Worm (Caenorhabditis elegans) whole organism, L1 larva: ENCODE data around the gene T12G3.11.

Source experiments
- aha-1 ChIP-seq: fragments of 150-350 bp; optimal IDR thresholded peaks from 2 replicates; lab custom pipeline; 2014; ENCODE audit warnings: missing biosample characterization, missing genetic modification characterization
- alr-1 ChIP-seq: fragments of 200-800 bp; sonication (Bioruptor generic); optimal IDR thresholded peaks from 2 replicates; lab custom pipeline; 2018; ENCODE audit warnings: borderline replicate concordance, mild to moderate bottlenecking, missing genetic modification characterization, missing compliant biosample characterization
- blmp-1 ChIP-seq: fragments of 150-350 bp; optimal IDR thresholded peaks from 2 replicates; lab custom pipeline; 2014; ENCODE audit warnings: missing biosample characterization, missing genetic modification characterization
- ceh-63 ChIP-seq: fragments of 200-800 bp; sonication (Bioruptor generic); optimal IDR thresholded peaks from 2 replicates; lab custom pipeline; 2018; ENCODE audit warnings: mild to moderate bottlenecking, missing genetic modification characterization, missing compliant biosample characterization
- ceh-8 ChIP-seq: fragments of 200-800 bp; sonication (Bioruptor generic); optimal IDR thresholded peaks from 2 replicates; lab custom pipeline; 2018; ENCODE audit warnings: mild to moderate bottlenecking, missing genetic modification characterization, moderate library complexity, missing compliant biosample characterization
- ceh-90 ChIP-seq: sonication (generic microtip); optimal IDR thresholded peaks from 2 replicates; lab custom pipeline; 2016; ENCODE audit warnings: missing genetic modification characterization, missing compliant biosample characterization
- ces-1 ChIP-seq: fragments of 150-350 bp; optimal IDR thresholded peaks from 2 replicates; lab custom pipeline; 2014; ENCODE audit warnings: missing biosample characterization, missing genetic modification reagents, missing genetic modification characterization
- efl-3 ChIP-seq: fragments of 200-800 bp; sonication (Bioruptor generic); optimal IDR thresholded peaks from 2 replicates; lab custom pipeline; 2018; ENCODE audit warnings: mild to moderate bottlenecking, missing genetic modification characterization, missing compliant biosample characterization
- egl-27 ChIP-seq, 2 experiments: fragments of 150-350 bp in 1 of 2; sonication (generic microtip); optimal IDR thresholded peaks; 3 replicates each; lab custom pipeline; 2017 to 2018; ENCODE audit warnings: missing biosample characterization in 2 of 2, missing genetic modification characterization in 2 of 2, missing genetic modification reagents in 2 of 2
- elt-2 ChIP-seq: sonication (generic microtip); optimal IDR thresholded peaks from 2 replicates; lab custom pipeline; 2016; ENCODE audit warnings: missing genetic modification characterization, mild to moderate bottlenecking, inconsistent platforms, missing compliant biosample characterization, missing genetic modification reagents
- ets-5 ChIP-seq: fragments of 200-800 bp; sonication (Bioruptor generic); IDR thresholded peaks from 2 replicates; pipeline ENCODE4 v1.3.6; 2022; ENCODE audit warnings: missing genetic modification characterization, missing compliant biosample characterization
- grh-1 ChIP-seq: fragments of 200-800 bp; sonication (Bioruptor generic); IDR thresholded peaks from 2 replicates; pipeline ENCODE4 v1.3.6; 2022; ENCODE audit warnings: missing genetic modification reagents, missing genetic modification characterization, missing compliant biosample characterization
- hlh-17 ChIP-seq: fragments of 200-800 bp; sonication (Bioruptor generic); optimal IDR thresholded peaks from 2 replicates; lab custom pipeline; 2018; ENCODE audit warnings: missing genetic modification characterization, mild to moderate bottlenecking, missing compliant biosample characterization, moderate library complexity, borderline replicate concordance
- hlh-4 ChIP-seq: sonication (generic microtip); optimal IDR thresholded peaks from 2 replicates; lab custom pipeline; 2016; ENCODE audit warnings: mild to moderate bottlenecking, missing genetic modification characterization, missing compliant biosample characterization
- hpl-2 ChIP-seq: fragments of 150-350 bp; optimal IDR thresholded peaks from 2 replicates; lab custom pipeline; 2014; ENCODE audit warnings: missing biosample characterization, missing genetic modification reagents, missing genetic modification characterization
- isw-1 ChIP-seq: fragments of 200-800 bp; sonication (Bioruptor generic); IDR thresholded peaks from 2 replicates; pipeline ENCODE4 v1.3.6; 2022; ENCODE audit warnings: missing genetic modification characterization, missing compliant biosample characterization
- jun-1 ChIP-seq: fragments of 150-350 bp; optimal IDR thresholded peaks from 2 replicates; lab custom pipeline; 2014; ENCODE audit warnings: missing biosample characterization, missing genetic modification reagents, missing genetic modification characterization
- lin-14 ChIP-seq: fragments of 200-800 bp; sonication (Bioruptor generic); optimal IDR thresholded peaks from 2 replicates; lab custom pipeline; 2018; ENCODE audit warnings: mild to moderate bottlenecking, missing genetic modification characterization, moderate library complexity, missing compliant biosample characterization
- lin-15B ChIP-seq: fragments of 150-350 bp; sonication (generic microtip); optimal IDR thresholded peaks from 3 replicates; lab custom pipeline; 2014; ENCODE audit warnings: missing biosample characterization, missing genetic modification characterization
- lin-35 ChIP-seq, 2 experiments: fragments of 150-350 bp; optimal IDR thresholded peaks; 2 replicates each; lab custom pipeline; 2014; ENCODE audit warnings: missing biosample characterization in 2 of 2, missing genetic modification characterization in 2 of 2, missing genetic modification reagents in 2 of 2
- lin-39 ChIP-seq: fragments of 150-350 bp; optimal IDR thresholded peaks from 2 replicates; lab custom pipeline; 2014; ENCODE audit warnings: missing biosample characterization, missing genetic modification reagents, missing genetic modification characterization
- lsy-2 ChIP-seq, 2 experiments: fragments of 150-350 bp; optimal IDR thresholded peaks; 2 replicates each; lab custom pipeline; 2014; ENCODE audit warnings: missing biosample characterization in 2 of 2, missing genetic modification characterization in 2 of 2
- mab-9 ChIP-seq: fragments of 200-800 bp; sonication (Bioruptor generic); IDR thresholded peaks from 2 replicates; pipeline ENCODE4 v1.3.6; 2022; ENCODE audit warnings: missing genetic modification reagents, missing genetic modification characterization, missing compliant biosample characterization
- mef-2 ChIP-seq: fragments of 150-350 bp; optimal IDR thresholded peaks from 2 replicates; lab custom pipeline; 2014; ENCODE audit warnings: missing biosample characterization, missing genetic modification characterization
- nhr-11 ChIP-seq: fragments of 150-350 bp; optimal IDR thresholded peaks from 2 replicates; lab custom pipeline; 2014; ENCODE audit warnings: missing biosample characterization, missing genetic modification characterization
- nhr-19 ChIP-seq: fragments of 200-800 bp; sonication (Bioruptor generic); conservative IDR thresholded peaks from 2 replicates; pipeline ENCODE4 v1.3.6; 2022; ENCODE audit warnings: missing genetic modification characterization, missing compliant biosample characterization
- nhr-20 ChIP-seq: sonication (generic microtip); optimal IDR thresholded peaks from 2 replicates; lab custom pipeline; 2016; ENCODE audit warnings: mild to moderate bottlenecking, missing genetic modification characterization, missing compliant biosample characterization
- nhr-71 ChIP-seq: sonication (generic microtip); optimal IDR thresholded peaks from 2 replicates; lab custom pipeline; 2016; ENCODE audit warnings: mild to moderate bottlenecking, missing genetic modification characterization, moderate library complexity, missing compliant biosample characterization
- nhr-77 ChIP-seq: fragments of 150-350 bp; optimal IDR thresholded peaks from 2 replicates; lab custom pipeline; 2014; ENCODE audit warnings: missing biosample characterization, missing genetic modification characterization
- nhr-90 ChIP-seq: sonication (generic microtip); optimal IDR thresholded peaks from 2 replicates; lab custom pipeline; 2016; ENCODE audit warnings: mild to moderate bottlenecking, missing genetic modification characterization, missing compliant biosample characterization; ENCODE audit not compliant: poor library complexity
- pag-3 ChIP-seq: sonication (generic microtip); optimal IDR thresholded peaks from 2 replicates; lab custom pipeline; 2017; ENCODE audit warnings: missing genetic modification characterization, mild to moderate bottlenecking, missing compliant biosample characterization, antibody characterized with exemption, borderline replicate concordance; ENCODE audit not compliant: insufficient read depth
- pqm-1 ChIP-seq: sonication (generic microtip); optimal IDR thresholded peaks from 3 replicates; lab custom pipeline; 2017; ENCODE audit warnings: missing biosample characterization, missing genetic modification characterization
- rnt-1 ChIP-seq: sonication (generic microtip); optimal IDR thresholded peaks from 2 replicates; lab custom pipeline; 2016; ENCODE audit warnings: mild to moderate bottlenecking, missing genetic modification characterization, moderate library complexity, missing compliant biosample characterization
- skn-1 ChIP-seq: fragments of 150-350 bp; optimal IDR thresholded peaks from 2 replicates; lab custom pipeline; 2014; ENCODE audit warnings: missing biosample characterization, missing genetic modification characterization
- snpc-4 ChIP-seq: fragments of 150-350 bp; optimal IDR thresholded peaks from 2 replicates; lab custom pipeline; 2014; ENCODE audit warnings: missing biosample characterization, missing genetic modification characterization
- sptf-1 ChIP-seq: fragments of 150-350 bp; optimal IDR thresholded peaks from 2 replicates; lab custom pipeline; 2014; ENCODE audit warnings: missing biosample characterization, missing genetic modification characterization
- swsn-7 ChIP-seq: sonication (generic microtip); optimal IDR thresholded peaks from 2 replicates; lab custom pipeline; 2016; ENCODE audit warnings: missing genetic modification characterization, missing compliant biosample characterization
- tlp-1 ChIP-seq: fragments of 150-350 bp; optimal IDR thresholded peaks from 2 replicates; lab custom pipeline; 2014; ENCODE audit warnings: missing biosample characterization, missing genetic modification characterization
- unc-130 ChIP-seq: fragments of 150-350 bp; optimal IDR thresholded peaks from 2 replicates; lab custom pipeline; 2017; ENCODE audit warnings: missing biosample characterization, missing genetic modification characterization, inconsistent platforms
- unc-98 ChIP-seq: fragments of 200-800 bp; sonication (Bioruptor generic); IDR thresholded peaks from 2 replicates; pipeline ENCODE4 v1.3.6; 2022; ENCODE audit warnings: missing genetic modification characterization, missing compliant biosample characterization

T12G3.11 gene

ce11 chrIV:12044844-12045738 lies 15.5 kb upstream of the T12G3.11 start (continued):
- TF ChIP-seq jun-1 (tag; lab: Kevin White, UChicago) (no peak), ceh-63 (GFP tag; lab: Kevin White, UChicago) (no peak), nhr-19 (GFP tag; lab: Robert Waterston, UW) (peak; percentile 22), hpl-2 (GFP tag; lab: Kevin White, UChicago) (no peak), pqm-1 (tag; lab: Kevin White, UChicago) (no peak), nhr-11 (tag; lab: Kevin White, UChicago) (no peak), tlp-1 (tag; lab: Kevin White, UChicago) (no peak), hlh-17 (GFP tag; lab: Kevin White, UChicago) (no peak), ces-1 (GFP tag; lab: Kevin White, UChicago) (no peak), ceh-8 (GFP tag; lab: Kevin White, UChicago) (no peak), swsn-7 (tag; lab: Kevin White, UChicago) (no peak), hlh-4 (tag; lab: Kevin White, UChicago) (no peak), aha-1 (no peak), unc-130 (peak; percentile 19), nhr-90 (tag; lab: Kevin White, UChicago) (peak; percentile 53), efl-3 (GFP tag; lab: Kevin White, UChicago) (no peak), isw-1 (GFP tag; lab: Robert Waterston, UW) (no peak), lsy-2 (tag; optimal IDR thresholded peaks at IDR 0.05; lab: Kevin White, UChicago) (peak in 1 of 2 experiments; percentile 23), ets-5 (GFP tag; lab: Robert Waterston, UW) (no peak)

- no peak for TF ChIP-seq lin-14 (GFP tag; lab: Kevin White, UChicago)
- TF ChIP-seq skn-1 (tag; lab: Kevin White, UChicago) = no peak
- no peak for TF ChIP-seq ces-1 (GFP tag; lab: Kevin White, UChicago)
- peak in 1 of 2 experiments; percentile 25 for TF ChIP-seq lin-35 (GFP tag; optimal IDR thresholded peaks at IDR 0.05; lab: Kevin White, UChicago)
- no peak for TF ChIP-seq tlp-1 (tag; lab: Kevin White, UChicago)
- TF ChIP-seq nhr-19 (GFP tag; lab: Robert Waterston, UW) = peak; percentile 39; the same call in 1 of the 2 replicates
- no peak for TF ChIP-seq mab-9 (GFP tag; lab: Robert Waterston, UW)
- no peak for TF ChIP-seq unc-98
- no peak for TF ChIP-seq snpc-4 (tag; lab: Kevin White, UChicago)
- TF ChIP-seq alr-1 (tag; lab: Kevin White, UChicago) = no peak
- TF ChIP-seq pag-3 (tag; lab: Kevin White, UChicago) = no peak
- TF ChIP-seq nhr-20 (tag; lab: Kevin White, UChicago) = peak; percentile 32
- no peak for TF ChIP-seq lin-15B (tag; lab: Kevin White, UChicago)
- TF ChIP-seq mef-2 = no peak
- peak; percentile 6 for TF ChIP-seq nhr-71 (tag; lab: Kevin White, UChicago)
- TF ChIP-seq hlh-17 (GFP tag; lab: Kevin White, UChicago) = no peak
- no peak for TF ChIP-seq lin-39 (tag; lab: Kevin White, UChicago)
- TF ChIP-seq elt-2 (tag; lab: Kevin White, UChicago) = peak; percentile 14
Measured at ce11 chrIV:12043054-12043453, 13.5 kb upstream of the T12G3.11 start.

- no peak for TF ChIP-seq aha-1
- TF ChIP-seq blmp-1 (tag; lab: Kevin White, UChicago) = peak; percentile 64
- TF ChIP-seq rnt-1 (tag; lab: Kevin White, UChicago) = no peak
- TF ChIP-seq nhr-71 (tag; lab: Kevin White, UChicago) = peak; percentile 2
- no peak for TF ChIP-seq nhr-77 (tag; lab: Kevin White, UChicago)
- TF ChIP-seq elt-2 (tag; lab: Kevin White, UChicago) = peak; percentile 14
- TF ChIP-seq grh-1 (GFP tag; lab: Robert Waterston, UW) = no peak
- TF ChIP-seq sptf-1 (tag; lab: Kevin White, UChicago) = no peak
- no peak for TF ChIP-seq ceh-90 (tag; lab: Kevin White, UChicago)
- no peak for TF ChIP-seq egl-27 (tag; optimal IDR thresholded peaks at IDR 0.05; lab: Kevin White, UChicago)
- TF ChIP-seq lin-35 (GFP tag; optimal IDR thresholded peaks at IDR 0.05; lab: Kevin White, UChicago) = peak in 1 of 2 experiments; percentile 50
Measured at ce11 chrIV:12040431-12040830, 10.9 kb upstream of the T12G3.11 start.
